Fruit fly (Drosophila melanogaster) whole organism, pupa: Measurements from ENCODE around the gene grim.

Experiments used
- CG12605 ChIP-seq: fragments of 200-800 bp; sonication (Bioruptor generic); IDR thresholded peaks from 2 replicates; pipeline ENCODE4 v1.3.6; 2022; ENCODE audit warnings: missing biosample characterization, missing genetic modification characterization
- CG13204 ChIP-seq: fragments of 200-800 bp; sonication (Bioruptor generic); optimal IDR thresholded peaks from 2 replicates; lab custom pipeline; 2018; ENCODE audit warnings: missing biosample characterization, mild to moderate bottlenecking, missing genetic modification characterization, moderate library complexity
- CG14655 ChIP-seq: fragments of 200-800 bp; sonication (Bioruptor generic); optimal IDR thresholded peaks from 3 replicates; lab custom pipeline; 2017; ENCODE audit warnings: mild to moderate bottlenecking, missing biosample characterization, missing genetic modification reagents, missing genetic modification characterization
- CG15710 ChIP-seq: fragments of 200-800 bp; sonication (Bioruptor generic); optimal IDR thresholded peaks from 2 replicates; lab custom pipeline; 2018; ENCODE audit warnings: missing biosample characterization, mild to moderate bottlenecking, missing genetic modification characterization, moderate library complexity
- CG17806 ChIP-seq: fragments of 200-800 bp; sonication (Bioruptor generic); optimal IDR thresholded peaks from 2 replicates; lab custom pipeline; 2018; ENCODE audit warnings: missing biosample characterization, mild to moderate bottlenecking, missing genetic modification characterization, moderate library complexity
- CG32121 ChIP-seq: fragments of 200-800 bp; sonication (Bioruptor generic); IDR thresholded peaks from 2 replicates; pipeline ENCODE4 v1.3.6; 2022; ENCODE audit warnings: missing biosample characterization, missing genetic modification characterization
- CG34367 ChIP-seq: fragments of 200-800 bp; sonication (Bioruptor generic); optimal IDR thresholded peaks from 2 replicates; lab custom pipeline; 2018; ENCODE audit warnings: missing biosample characterization, mild to moderate bottlenecking, missing genetic modification characterization
- CG8159 ChIP-seq: fragments of 200-800 bp; sonication (Bioruptor generic); optimal IDR thresholded peaks from 3 replicates; lab custom pipeline; 2018; ENCODE audit warnings: missing biosample characterization, mild to moderate bottlenecking, missing genetic modification characterization, moderate library complexity
- CG8301 ChIP-seq: fragments of 200-800 bp; sonication (Bioruptor generic); optimal IDR thresholded peaks from 2 replicates; lab custom pipeline; 2018; ENCODE audit warnings: missing biosample characterization, mild to moderate bottlenecking, missing genetic modification characterization
- CG9948 ChIP-seq: fragments of 200-800 bp; sonication (Bioruptor generic); optimal IDR thresholded peaks from 2 replicates; lab custom pipeline; 2018; ENCODE audit warnings: missing biosample characterization, mild to moderate bottlenecking, missing genetic modification characterization, moderate library complexity
- Ets98B ChIP-seq: fragments of 200-800 bp; sonication (Bioruptor generic); IDR thresholded peaks from 2 replicates; pipeline ENCODE4 v1.3.6; 2022; ENCODE audit warnings: missing biosample characterization, missing genetic modification characterization
- Pif1A ChIP-seq: fragments of 200-800 bp; sonication (Bioruptor generic); optimal IDR thresholded peaks from 3 replicates; lab custom pipeline; 2016; ENCODE audit warnings: missing biosample characterization, missing genetic modification characterization
- Pif1B ChIP-seq: fragments of 200-800 bp; sonication (Bioruptor generic); optimal IDR thresholded peaks from 3 replicates; lab custom pipeline; 2016; ENCODE audit warnings: missing biosample characterization, missing genetic modification characterization
- Snoo ChIP-seq: fragments of 200-800 bp; sonication (Bioruptor generic); optimal IDR thresholded peaks from 3 replicates; lab custom pipeline; 2017; ENCODE audit warnings: missing biosample characterization, mild to moderate bottlenecking, missing genetic modification characterization, inconsistent platforms
- fd96Ca ChIP-seq: fragments of 200-800 bp; sonication (Bioruptor generic); IDR thresholded peaks from 3 replicates; pipeline ENCODE4 v1.3.6; 2022; ENCODE audit warnings: missing biosample characterization, missing genetic modification characterization
- gl ChIP-seq: fragments of 200-800 bp; sonication (Bioruptor generic); optimal IDR thresholded peaks from 2 replicates; lab custom pipeline; 2018; ENCODE audit warnings: missing biosample characterization, mild to moderate bottlenecking, missing genetic modification characterization
- rn ChIP-seq: fragments of 200-800 bp; sonication (Bioruptor generic); IDR thresholded peaks from 2 replicates; pipeline ENCODE4 v1.3.6; 2022; ENCODE audit warnings: missing biosample characterization, missing genetic modification characterization

grim gene

dm6 chr3L:18266462-18266861, 37.8 kb downstream of the grim start:
- TF ChIP-seq CG8301 (tag; lab: Kevin White, UChicago): no peak
- TF ChIP-seq gl: no peak
- TF ChIP-seq Pif1B (GFP tag; lab: Kevin White, UChicago): no peak
- TF ChIP-seq CG9948 (tag; lab: Kevin White, UChicago): no peak
- TF ChIP-seq CG8159 (tag; lab: Kevin White, UChicago): no peak
- TF ChIP-seq CG34367 (tag; lab: Kevin White, UChicago): no peak
- no peak for TF ChIP-seq CG12605

dm6 chr3L:18265543-18265942, 38.7 kb downstream of the grim start:
- TF ChIP-seq CG17806 (tag; lab: Kevin White, UChicago) (no peak), CG32121 (GFP tag; lab: Robert Waterston, UW) (no peak), Snoo (tag; lab: Kevin White, UChicago) (no peak), rn (GFP tag; lab: Robert Waterston, UW) (no peak), gl (no peak), Pif1A (GFP tag; lab: Kevin White, UChicago) (no peak)

- no peak for TF ChIP-seq CG15710 (tag; lab: Kevin White, UChicago)
- TF ChIP-seq CG9948 (tag; lab: Kevin White, UChicago): no peak
- TF ChIP-seq CG17806 (tag; lab: Kevin White, UChicago): no peak
- TF ChIP-seq CG13204 (GFP tag; lab: Kevin White, UChicago): no peak
- no peak for TF ChIP-seq CG34367 (tag; lab: Kevin White, UChicago)
- no peak for TF ChIP-seq rn (GFP tag; lab: Robert Waterston, UW)
- TF ChIP-seq gl: no peak
- no peak for TF ChIP-seq fd96Ca (GFP tag; lab: Robert Waterston, UW)
- no peak for TF ChIP-seq Snoo (tag; lab: Kevin White, UChicago)
- TF ChIP-seq CG32121 (GFP tag; lab: Robert Waterston, UW): no peak
- no peak for TF ChIP-seq CG12605
Measured at dm6 chr3L:18258756-18259155, 45.5 kb downstream of the grim start.

- TF ChIP-seq CG9948 (tag; lab: Kevin White, UChicago): no peak
- peak; percentile 10 for TF ChIP-seq CG15710 (tag; lab: Kevin White, UChicago)
- peak; percentile 19 for TF ChIP-seq CG17806 (tag; lab: Kevin White, UChicago)
- no peak for TF ChIP-seq CG34367 (tag; lab: Kevin White, UChicago)
- no peak for TF ChIP-seq gl
- TF ChIP-seq CG13204 (GFP tag; lab: Kevin White, UChicago): no peak
- TF ChIP-seq Pif1B (GFP tag; lab: Kevin White, UChicago): no peak
- TF ChIP-seq CG8159 (tag; lab: Kevin White, UChicago): peak; percentile 5
- peak; percentile 50 for TF ChIP-seq CG14655 (GFP tag; lab: Kevin White, UChicago)
- TF ChIP-seq CG32121 (GFP tag; lab: Robert Waterston, UW): no peak
- peak; percentile 34 for TF ChIP-seq CG8301 (tag; lab: Kevin White, UChicago)
- no peak for TF ChIP-seq Ets98B (GFP tag; lab: Robert Waterston, UW)
- TF ChIP-seq rn (GFP tag; lab: Robert Waterston, UW): no peak
- 0 out of 3 replicates have a peak, but pooled peaks have one; percentile 7 for TF ChIP-seq fd96Ca (GFP tag; lab: Robert Waterston, UW)
Measured at dm6 chr3L:18257001-18257400, 47.2 kb downstream of the grim start.
